Fruit fly (Drosophila melanogaster) whole organism, embryonic: ENCODE data around the gene CG14196.

Experiments used
- Atf6 ChIP-seq: fragments of 200-800 bp; sonication (Bioruptor generic); IDR thresholded peaks from 2 replicates; pipeline ENCODE4 v1.3.6; 2022; ENCODE audit warnings: missing biosample characterization, missing genetic modification characterization
- BtbVII ChIP-seq: fragments of 200-800 bp; sonication (Bioruptor generic); optimal IDR thresholded peaks from 3 replicates; lab custom pipeline; 2017; ENCODE audit warnings: missing biosample characterization, mild to moderate bottlenecking, missing genetic modification characterization
- CG10274 ChIP-seq: fragments of 200-800 bp; sonication (Bioruptor generic); optimal IDR thresholded peaks from 3 replicates; lab custom pipeline; 2017; ENCODE audit warnings: missing biosample characterization, mild to moderate bottlenecking, missing genetic modification characterization
- CG11695 ChIP-seq: fragments of 200-800 bp; sonication (Bioruptor generic); IDR thresholded peaks from 3 replicates; pipeline ENCODE4 v1.3.6; 2022; ENCODE audit warnings: missing biosample characterization, missing genetic modification characterization
- CG12299 ChIP-seq: fragments of 200-800 bp; sonication (Bioruptor generic); optimal IDR thresholded peaks from 2 replicates; lab custom pipeline; 2018; ENCODE audit warnings: missing biosample characterization, mild to moderate bottlenecking, missing genetic modification characterization
- CG12659 ChIP-seq: fragments of 200-800 bp; sonication (Bioruptor generic); optimal IDR thresholded peaks from 3 replicates; lab custom pipeline; 2017; ENCODE audit warnings: mild to moderate bottlenecking, missing biosample characterization, missing genetic modification reagents, missing genetic modification characterization
- CG17186 ChIP-seq: fragments of 200-800 bp; sonication (Bioruptor generic); optimal IDR thresholded peaks from 3 replicates; lab custom pipeline; 2017; ENCODE audit warnings: missing biosample characterization, missing genetic modification reagents, missing genetic modification characterization
- CG1792 ChIP-seq: fragments of 200-800 bp; sonication (Bioruptor generic); optimal IDR thresholded peaks from 2 replicates; lab custom pipeline; 2016; ENCODE audit warnings: missing biosample characterization, missing genetic modification characterization
- CG18599 ChIP-seq: fragments of 200-800 bp; sonication (Bioruptor generic); optimal IDR thresholded peaks from 3 replicates; lab custom pipeline; 2017; ENCODE audit warnings: missing biosample characterization, missing genetic modification characterization, mild to moderate bottlenecking, moderate library complexity, missing genetic modification reagents
- CG2129 ChIP-seq: fragments of 200-800 bp; sonication (Bioruptor generic); IDR thresholded peaks from 2 replicates; pipeline ENCODE4 v1.3.6; 2022; ENCODE audit warnings: missing biosample characterization, missing genetic modification characterization; ENCODE audit not compliant: partially characterized antibody
- CG2889 ChIP-seq: fragments of 200-800 bp; sonication (Bioruptor generic); IDR thresholded peaks from 3 replicates; pipeline ENCODE4 v1.3.6; 2022; ENCODE audit warnings: missing biosample characterization, missing genetic modification characterization
- CG3281 ChIP-seq: fragments of 200-800 bp; sonication (Bioruptor generic); optimal IDR thresholded peaks from 3 replicates; lab custom pipeline; 2017; ENCODE audit warnings: missing biosample characterization, mild to moderate bottlenecking, missing genetic modification characterization
- CG33213 ChIP-seq: fragments of 200-800 bp; sonication (Bioruptor generic); optimal IDR thresholded peaks from 3 replicates; lab custom pipeline; 2016; ENCODE audit warnings: missing biosample characterization, missing genetic modification characterization
- CG34376 ChIP-seq: fragments of 200-800 bp; sonication (Bioruptor generic); optimal IDR thresholded peaks from 2 replicates; lab custom pipeline; 2018; ENCODE audit warnings: missing biosample characterization, mild to moderate bottlenecking, missing genetic modification characterization
- CG7556 ChIP-seq: fragments of 200-800 bp; sonication (Bioruptor generic); optimal IDR thresholded peaks from 2 replicates; lab custom pipeline; 2017; ENCODE audit warnings: missing biosample characterization, mild to moderate bottlenecking, missing genetic modification characterization
- CG8281 ChIP-seq: fragments of 200-800 bp; sonication (Bioruptor generic); optimal IDR thresholded peaks from 2 replicates; lab custom pipeline; 2018; ENCODE audit warnings: missing biosample characterization, mild to moderate bottlenecking, missing genetic modification characterization, moderate library complexity
- CG8478 ChIP-seq: fragments of >200 bp; optimal IDR thresholded peaks from 2 replicates; lab custom pipeline; 2018
- CG8924 ChIP-seq: fragments of 200-800 bp; optimal IDR thresholded peaks from 3 replicates; lab custom pipeline; 2019; ENCODE audit warnings: missing biosample characterization, mild to moderate bottlenecking, missing genetic modification characterization, moderate library complexity
- CG9932 ChIP-seq: fragments of 200-800 bp; sonication (Bioruptor generic); IDR thresholded peaks from 2 replicates; pipeline ENCODE4 v1.3.6; 2022; ENCODE audit warnings: missing biosample characterization, missing genetic modification characterization
- Dek ChIP-seq: fragments of 200-800 bp; sonication (Bioruptor generic); optimal IDR thresholded peaks from 3 replicates; lab custom pipeline; 2019; ENCODE audit warnings: missing biosample characterization, mild to moderate bottlenecking, missing genetic modification characterization, moderate library complexity
- Dref ChIP-seq: fragments of 200-800 bp; sonication (Bioruptor generic); IDR thresholded peaks from 2 replicates; pipeline ENCODE4 v1.3.6; 2022; ENCODE audit warnings: missing biosample characterization, missing genetic modification characterization
- E2f2 ChIP-seq: fragments of 200-800 bp; sonication (Bioruptor generic); IDR thresholded peaks from 2 replicates; pipeline ENCODE4 v1.3.6; 2022; ENCODE audit warnings: missing biosample characterization, missing genetic modification characterization
- GATAe ChIP-seq: fragments of 200-800 bp; sonication (Bioruptor generic); conservative IDR thresholded peaks from 2 replicates; pipeline ENCODE4 v1.3.6; 2022; ENCODE audit warnings: missing biosample characterization, missing genetic modification characterization
- Gug ChIP-seq: fragments of 200-800 bp; sonication (Bioruptor generic); IDR thresholded peaks from 4 replicates; pipeline ENCODE4 v1.3.6; 2022; ENCODE audit warnings: missing biosample characterization, missing genetic modification characterization
- Hey ChIP-seq: fragments of 200-800 bp; sonication (Bioruptor generic); optimal IDR thresholded peaks from 3 replicates; lab custom pipeline; 2018; ENCODE audit warnings: missing biosample characterization, mild to moderate bottlenecking, missing genetic modification characterization
- HmgD ChIP-seq: fragments of 200-800 bp; sonication (Bioruptor generic); optimal IDR thresholded peaks from 3 replicates; lab custom pipeline; 2016; ENCODE audit warnings: missing biosample characterization, missing genetic modification characterization
- HmgZ ChIP-seq: fragments of 200-800 bp; sonication (Bioruptor generic); optimal IDR thresholded peaks from 2 replicates; lab custom pipeline; 2018; ENCODE audit warnings: missing biosample characterization, mild to moderate bottlenecking, missing genetic modification characterization
- Kr ChIP-seq: fragments of 200-800 bp; sonication (Bioruptor generic); optimal IDR thresholded peaks from 2 replicates; lab custom pipeline; 2017; ENCODE audit warnings: missing biosample characterization, mild to moderate bottlenecking, missing genetic modification characterization
- MESR4 ChIP-seq: fragments of 200-800 bp; sonication (Bioruptor generic); optimal IDR thresholded peaks from 2 replicates; lab custom pipeline; 2018; ENCODE audit warnings: missing biosample characterization, mild to moderate bottlenecking, missing genetic modification characterization, moderate library complexity
- Pdp1 ChIP-seq, 2 experiments: fragments of 200-800 bp; sonication (Bioruptor generic); optimal IDR thresholded peaks; 3 replicates each; lab custom pipeline; 2016; ENCODE audit warnings: missing biosample characterization in 2 of 2, missing genetic modification characterization in 2 of 2, mild to moderate bottlenecking in 1 of 2, moderate library complexity in 1 of 2
- TFAM ChIP-seq: fragments of 200-800 bp; sonication (Bioruptor generic); optimal IDR thresholded peaks from 2 replicates; lab custom pipeline; 2017; ENCODE audit warnings: missing biosample characterization, missing genetic modification characterization, inconsistent platforms
- bcd ChIP-seq: fragments of 200-800 bp; sonication (Bioruptor generic); optimal IDR thresholded peaks from 2 replicates; lab custom pipeline; 2017; ENCODE audit warnings: missing biosample characterization, mild to moderate bottlenecking, missing genetic modification characterization
- cad ChIP-seq: fragments of >200 bp; optimal IDR thresholded peaks from 2 replicates; lab custom pipeline; 2017; ENCODE audit warnings: missing biosample characterization, missing genetic modification characterization
- chif ChIP-seq, 2 experiments: fragments of 200-800 bp; sonication (Bioruptor generic); optimal IDR thresholded peaks; 3 replicates each; lab custom pipeline; 2016; ENCODE audit warnings: missing biosample characterization in 2 of 2, missing genetic modification characterization in 2 of 2
- chinmo ChIP-seq: fragments of 200-800 bp; sonication (Bioruptor generic); IDR thresholded peaks from 4 replicates; pipeline ENCODE4 v1.3.6; 2022; ENCODE audit warnings: missing biosample characterization, missing genetic modification characterization; ENCODE audit not compliant: partially characterized antibody
- disco-r ChIP-seq: fragments of 200-800 bp; sonication (Bioruptor generic); optimal IDR thresholded peaks from 2 replicates; lab custom pipeline; 2016; ENCODE audit warnings: missing biosample characterization, missing genetic modification characterization
- dm ChIP-seq: fragments of 200-800 bp; sonication (Bioruptor generic); optimal IDR thresholded peaks from 3 replicates; lab custom pipeline; 2016; ENCODE audit warnings: missing biosample characterization, missing genetic modification characterization
- esg ChIP-seq: fragments of 200-800 bp; sonication (Bioruptor generic); conservative IDR thresholded peaks from 2 replicates; pipeline ENCODE4 v1.3.6; 2022; ENCODE audit warnings: missing biosample characterization, missing genetic modification characterization
- exex ChIP-seq: fragments of 200-800 bp; sonication (Bioruptor generic); optimal IDR thresholded peaks from 4 replicates; lab custom pipeline; 2018; ENCODE audit warnings: missing biosample characterization, mild to moderate bottlenecking, missing genetic modification characterization, moderate library complexity
- gce ChIP-seq: fragments of 200-800 bp; sonication (Bioruptor generic); IDR thresholded peaks from 3 replicates; pipeline ENCODE4 v1.3.6; 2022; ENCODE audit warnings: missing biosample characterization, missing genetic modification characterization
- gro ChIP-seq: fragments of 200-800 bp; sonication (Bioruptor generic); optimal IDR thresholded peaks from 2 replicates; lab custom pipeline; 2016; ENCODE audit warnings: missing biosample characterization, missing genetic modification characterization
- her ChIP-seq: fragments of 200-800 bp; sonication (Bioruptor generic); optimal IDR thresholded peaks from 2 replicates; lab custom pipeline; 2016; ENCODE audit warnings: missing biosample characterization, missing genetic modification characterization
- lbe ChIP-seq: fragments of 200-800 bp; sonication (Bioruptor generic); optimal IDR thresholded peaks from 2 replicates; lab custom pipeline; 2016; ENCODE audit warnings: missing biosample characterization, mild to moderate bottlenecking, missing genetic modification characterization
- luna ChIP-seq: fragments of 200-800 bp; sonication (Bioruptor generic); optimal IDR thresholded peaks from 2 replicates; lab custom pipeline; 2016; ENCODE audit warnings: missing biosample characterization, missing genetic modification characterization
- mirr ChIP-seq: fragments of 200-800 bp; sonication (Bioruptor generic); optimal IDR thresholded peaks from 3 replicates; lab custom pipeline; 2018; ENCODE audit warnings: missing biosample characterization, mild to moderate bottlenecking, missing genetic modification characterization
- nerfin-1 ChIP-seq: fragments of 200-800 bp; sonication (Bioruptor generic); optimal IDR thresholded peaks from 3 replicates; lab custom pipeline; 2019; ENCODE audit warnings: missing biosample characterization, mild to moderate bottlenecking, missing genetic modification characterization, moderate library complexity
- sd ChIP-seq: fragments of 200-800 bp; sonication (Bioruptor generic); optimal IDR thresholded peaks from 3 replicates; lab custom pipeline; 2018; ENCODE audit warnings: missing biosample characterization, mild to moderate bottlenecking, missing genetic modification characterization, moderate library complexity
- sob ChIP-seq: fragments of 200-800 bp; sonication (Bioruptor generic); IDR thresholded peaks from 2 replicates; pipeline ENCODE4 v1.3.6; 2022; ENCODE audit warnings: missing biosample characterization, missing genetic modification characterization
- sug ChIP-seq: fragments of 200-800 bp; optimal IDR thresholded peaks from 2 replicates; lab custom pipeline; 2019; ENCODE audit warnings: missing biosample characterization, mild to moderate bottlenecking, missing genetic modification characterization, moderate library complexity
- tgo ChIP-seq: fragments of 200-800 bp; sonication (Bioruptor generic); IDR thresholded peaks from 3 replicates; pipeline ENCODE4 v1.3.6; 2022; ENCODE audit warnings: missing biosample characterization, missing genetic modification characterization
- tin ChIP-seq: fragments of 200-800 bp; sonication (Bioruptor generic); optimal IDR thresholded peaks from 3 replicates; lab custom pipeline; 2016; ENCODE audit warnings: missing biosample characterization, missing genetic modification characterization
- trem ChIP-seq: fragments of 200-800 bp; optimal IDR thresholded peaks from 3 replicates; lab custom pipeline; 2019; ENCODE audit warnings: missing biosample characterization, mild to moderate bottlenecking, missing genetic modification characterization, moderate library complexity
- wdn ChIP-seq: fragments of 200-800 bp; sonication (Bioruptor generic); IDR thresholded peaks from 2 replicates; pipeline ENCODE4 v1.3.6; 2022; ENCODE audit warnings: missing biosample characterization, missing genetic modification characterization
- zfh2 ChIP-seq: fragments of 200-800 bp; sonication (Bioruptor generic); optimal IDR thresholded peaks from 2 replicates; lab custom pipeline; 2016; ENCODE audit warnings: missing biosample characterization, missing genetic modification characterization

Gene CG14196

dm6 chrX:19285441-19285840, 43.8 kb upstream of the CG14196 start (continued):
- TF ChIP-seq Kr (GFP tag; lab: Kevin White, UChicago): no peak
- no peak for TF ChIP-seq E2f2 (GFP tag; lab: Robert Waterston, UW)
- TF ChIP-seq CG2889: no peak
- no peak for TF ChIP-seq TFAM (GFP tag; lab: Kevin White, UChicago)
- TF ChIP-seq GATAe: 0 out of 2 replicates have a peak, but pooled peaks have one; percentile 40
- TF ChIP-seq Dek (tag; lab: Kevin White, UChicago): no peak
- TF ChIP-seq lbe (GFP tag; lab: Kevin White, UChicago): no peak
- no peak for TF ChIP-seq CG12299
- TF ChIP-seq HmgZ (tag; lab: Kevin White, UChicago): peak; percentile 22
- no peak for TF ChIP-seq esg
- TF ChIP-seq Hey (tag; lab: Kevin White, UChicago): peak; percentile 73
- TF ChIP-seq Atf6 (GFP tag; lab: Robert Waterston, UW): no peak
- TF ChIP-seq HmgD (GFP tag; lab: Kevin White, UChicago): no peak
- TF ChIP-seq dm: no peak
- TF ChIP-seq MESR4 (GFP tag; lab: Kevin White, UChicago): no peak
- no peak for TF ChIP-seq gce
- no peak for TF ChIP-seq cad (GFP tag; lab: Kevin White, UChicago)
- TF ChIP-seq luna (GFP tag; lab: Kevin White, UChicago): no peak
- no peak for TF ChIP-seq zfh2
- no peak for TF ChIP-seq CG33213 (GFP tag; lab: Kevin White, UChicago)
- TF ChIP-seq CG1792 (GFP tag; lab: Kevin White, UChicago): no peak
- TF ChIP-seq CG8478 (lab: Kevin White, UChicago): no peak
- TF ChIP-seq sd (tag; lab: Kevin White, UChicago): peak; percentile 20
- peak; percentile 70; the same call in 1 of the 4 replicates for TF ChIP-seq chinmo (GFP tag; lab: Robert Waterston, UW)
- TF ChIP-seq trem (tag; lab: Kevin White, UChicago): no peak
- TF ChIP-seq sug (tag; lab: Kevin White, UChicago): peak; percentile 93
- TF ChIP-seq Gug: no peak
- peak; percentile 77 for TF ChIP-seq exex (tag; lab: Kevin White, UChicago)
- peak; percentile 47 for TF ChIP-seq mirr (GFP tag; lab: Kevin White, UChicago)
- TF ChIP-seq Dref (GFP tag; lab: Robert Waterston, UW): no peak
- peak; percentile 48 for TF ChIP-seq CG34376 (GFP tag; lab: Kevin White, UChicago)
- TF ChIP-seq CG18599: peak; percentile 3
- TF ChIP-seq CG7556 (GFP tag; lab: Kevin White, UChicago): no peak
- TF ChIP-seq disco-r (GFP tag; lab: Kevin White, UChicago): no peak
- TF ChIP-seq Pdp1 (GFP tag; optimal IDR thresholded peaks at IDR 0.05; lab: Kevin White, UChicago): peak in 1 of 2 experiments; percentile 10
- TF ChIP-seq sob: no peak
- TF ChIP-seq BtbVII: peak; percentile 26
- TF ChIP-seq nerfin-1 (tag; lab: Kevin White, UChicago): no peak
- TF ChIP-seq CG17186 (GFP tag; lab: Kevin White, UChicago): no peak
- TF ChIP-seq her (GFP tag; lab: Kevin White, UChicago): no peak
- no peak for TF ChIP-seq CG12659 (GFP tag; lab: Kevin White, UChicago)
- peak; percentile 97 for TF ChIP-seq CG8281 (tag; lab: Kevin White, UChicago)

- TF ChIP-seq CG1792 (GFP tag; lab: Kevin White, UChicago) (no peak), wdn (GFP tag; lab: Robert Waterston, UW) (0 out of 2 replicates have a peak, but pooled peaks have one; percentile 31), CG10274 (no peak), gro (no peak), CG8924 (tag; lab: Kevin White, UChicago) (peak; percentile 12), bcd (GFP tag; lab: Kevin White, UChicago) (peak; percentile 40), CG2129 (GFP tag; lab: Robert Waterston, UW) (no peak), tin (GFP tag; lab: Kevin White, UChicago) (peak; percentile 3), CG11695 (GFP tag; lab: Robert Waterston, UW) (peak; percentile 27; the same call in 1 of the 3 replicates), CG3281 (peak; percentile 22), chif (GFP tag; optimal IDR thresholded peaks at IDR 0.05; lab: Kevin White, UChicago) (no peak), tgo (GFP tag; lab: Robert Waterston, UW) (no peak; the same call in 2 of the 3 replicates), CG9932 (peak; percentile 34; the same call in 1 of the 2 replicates)
These were observed 39.6 kb upstream of the CG14196 start for dm6 chrX:19281271-19281670.
